Fruit fly (Drosophila melanogaster) whole organism, pupa: ENCODE measurements around the gene Tomosyn.

ENCODE experiments used
- CG10348 ChIP-seq: fragments of 200-800 bp; sonication (Bioruptor generic); IDR thresholded peaks from 2 replicates; pipeline ENCODE4 v1.3.6; 2022; ENCODE audit warnings: missing biosample characterization, missing genetic modification characterization
- CG12605 ChIP-seq: fragments of 200-800 bp; sonication (Bioruptor generic); IDR thresholded peaks from 2 replicates; pipeline ENCODE4 v1.3.6; 2022; ENCODE audit warnings: missing biosample characterization, missing genetic modification characterization
- CG13204 ChIP-seq: fragments of 200-800 bp; sonication (Bioruptor generic); optimal IDR thresholded peaks from 2 replicates; lab custom pipeline; 2018; ENCODE audit warnings: missing biosample characterization, mild to moderate bottlenecking, missing genetic modification characterization, moderate library complexity
- CG14655 ChIP-seq: fragments of 200-800 bp; sonication (Bioruptor generic); optimal IDR thresholded peaks from 3 replicates; lab custom pipeline; 2017; ENCODE audit warnings: mild to moderate bottlenecking, missing biosample characterization, missing genetic modification reagents, missing genetic modification characterization
- CG15710 ChIP-seq: fragments of 200-800 bp; sonication (Bioruptor generic); optimal IDR thresholded peaks from 2 replicates; lab custom pipeline; 2018; ENCODE audit warnings: missing biosample characterization, mild to moderate bottlenecking, missing genetic modification characterization, moderate library complexity
- CG17806 ChIP-seq: fragments of 200-800 bp; sonication (Bioruptor generic); optimal IDR thresholded peaks from 2 replicates; lab custom pipeline; 2018; ENCODE audit warnings: missing biosample characterization, mild to moderate bottlenecking, missing genetic modification characterization, moderate library complexity
- CG32121 ChIP-seq: fragments of 200-800 bp; sonication (Bioruptor generic); IDR thresholded peaks from 2 replicates; pipeline ENCODE4 v1.3.6; 2022; ENCODE audit warnings: missing biosample characterization, missing genetic modification characterization
- CG34367 ChIP-seq: fragments of 200-800 bp; sonication (Bioruptor generic); optimal IDR thresholded peaks from 2 replicates; lab custom pipeline; 2018; ENCODE audit warnings: missing biosample characterization, mild to moderate bottlenecking, missing genetic modification characterization
- CG4496 ChIP-seq: fragments of 200-800 bp; sonication (Bioruptor generic); IDR thresholded peaks from 3 replicates; pipeline ENCODE4 v1.3.6; 2022; ENCODE audit warnings: missing biosample characterization, missing genetic modification characterization
- CG8159 ChIP-seq: fragments of 200-800 bp; sonication (Bioruptor generic); optimal IDR thresholded peaks from 3 replicates; lab custom pipeline; 2018; ENCODE audit warnings: missing biosample characterization, mild to moderate bottlenecking, missing genetic modification characterization, moderate library complexity
- CG8301 ChIP-seq: fragments of 200-800 bp; sonication (Bioruptor generic); optimal IDR thresholded peaks from 2 replicates; lab custom pipeline; 2018; ENCODE audit warnings: missing biosample characterization, mild to moderate bottlenecking, missing genetic modification characterization
- CG9948 ChIP-seq: fragments of 200-800 bp; sonication (Bioruptor generic); optimal IDR thresholded peaks from 2 replicates; lab custom pipeline; 2018; ENCODE audit warnings: missing biosample characterization, mild to moderate bottlenecking, missing genetic modification characterization, moderate library complexity
- D1 ChIP-seq: fragments of 200-800 bp; sonication (Bioruptor generic); optimal IDR thresholded peaks from 2 replicates; lab custom pipeline; 2018; ENCODE audit warnings: missing biosample characterization, mild to moderate bottlenecking, missing genetic modification characterization, moderate library complexity
- EcR ChIP-seq: fragments of 200-800 bp; sonication (Bioruptor generic); optimal IDR thresholded peaks from 3 replicates; lab custom pipeline; 2019; ENCODE audit warnings: missing biosample characterization, missing genetic modification characterization, mild to moderate bottlenecking, moderate library complexity, missing genetic modification reagents
- Ets98B ChIP-seq: fragments of 200-800 bp; sonication (Bioruptor generic); IDR thresholded peaks from 2 replicates; pipeline ENCODE4 v1.3.6; 2022; ENCODE audit warnings: missing biosample characterization, missing genetic modification characterization
- Pif1A ChIP-seq: fragments of 200-800 bp; sonication (Bioruptor generic); optimal IDR thresholded peaks from 3 replicates; lab custom pipeline; 2016; ENCODE audit warnings: missing biosample characterization, missing genetic modification characterization
- Pif1B ChIP-seq: fragments of 200-800 bp; sonication (Bioruptor generic); optimal IDR thresholded peaks from 3 replicates; lab custom pipeline; 2016; ENCODE audit warnings: missing biosample characterization, missing genetic modification characterization
- Snoo ChIP-seq: fragments of 200-800 bp; sonication (Bioruptor generic); optimal IDR thresholded peaks from 3 replicates; lab custom pipeline; 2017; ENCODE audit warnings: missing biosample characterization, mild to moderate bottlenecking, missing genetic modification characterization, inconsistent platforms
- fd96Ca ChIP-seq: fragments of 200-800 bp; sonication (Bioruptor generic); IDR thresholded peaks from 3 replicates; pipeline ENCODE4 v1.3.6; 2022; ENCODE audit warnings: missing biosample characterization, missing genetic modification characterization
- gl ChIP-seq: fragments of 200-800 bp; sonication (Bioruptor generic); optimal IDR thresholded peaks from 2 replicates; lab custom pipeline; 2018; ENCODE audit warnings: missing biosample characterization, mild to moderate bottlenecking, missing genetic modification characterization
- rn ChIP-seq: fragments of 200-800 bp; sonication (Bioruptor generic); IDR thresholded peaks from 2 replicates; pipeline ENCODE4 v1.3.6; 2022; ENCODE audit warnings: missing biosample characterization, missing genetic modification characterization

The Tomosyn gene

dm6 chrX:12682403-12682958 is 51.1 kb downstream of the Tomosyn start:
- TF ChIP-seq CG34367 (tag; lab: Kevin White, UChicago) (no peak), D1 (tag; lab: Kevin White, UChicago) (no peak), CG4496 (GFP tag; lab: Robert Waterston, UW) (no peak), CG9948 (tag; lab: Kevin White, UChicago) (no peak), CG14655 (GFP tag; lab: Kevin White, UChicago) (no peak), Pif1B (no peak), CG8159 (tag; lab: Kevin White, UChicago) (no peak), rn (no peak)

dm6 chrX:12699095-12699750 is 67.8 kb downstream of the Tomosyn start:
- TF ChIP-seq D1 (tag; lab: Kevin White, UChicago) (no peak), Snoo (tag; lab: Kevin White, UChicago) (peak; percentile 57), CG34367 (tag; lab: Kevin White, UChicago) (peak; percentile 55), CG9948 (tag; lab: Kevin White, UChicago) (peak; percentile 52), Pif1A (peak; percentile 48), EcR (GFP tag; lab: Kevin White, UChicago) (no peak), CG8159 (tag; lab: Kevin White, UChicago) (peak; percentile 78), CG4496 (GFP tag; lab: Robert Waterston, UW) (peak; percentile 37; the same call in 1 of the 3 replicates), CG15710 (tag; lab: Kevin White, UChicago) (peak; percentile 69), CG10348 (GFP tag; lab: Robert Waterston, UW) (no peak), gl (tag; lab: Kevin White, UChicago) (peak; percentile 51), CG13204 (no peak), rn (no peak), CG32121 (GFP tag; lab: Robert Waterston, UW) (no peak), CG17806 (tag; lab: Kevin White, UChicago) (peak; percentile 64), CG8301 (tag; lab: Kevin White, UChicago) (peak; percentile 27), Pif1B (peak; percentile 62), CG12605 (GFP tag; lab: Robert Waterston, UW) (no peak), fd96Ca (GFP tag; lab: Robert Waterston, UW) (0 out of 3 replicates have a peak, but pooled peaks have one; percentile 23), Ets98B (GFP tag; lab: Robert Waterston, UW) (no peak), CG14655 (GFP tag; lab: Kevin White, UChicago) (peak; percentile 55)
